Worm (Caenorhabditis elegans) whole organism, L4 larva: ENCODE results near the gene Y38F1A.8.

ENCODE experiments used
- F10B5.3 ChIP-seq: sonication (generic microtip); optimal IDR thresholded peaks from 2 replicates; lab custom pipeline; 2016; ENCODE audit warnings: mild to moderate bottlenecking, missing genetic modification characterization, missing compliant biosample characterization
- F44E2.7 ChIP-seq: fragments of 200-800 bp; sonication (Bioruptor generic); IDR thresholded peaks from 2 replicates; pipeline ENCODE4 v2.1.2; 2022; ENCODE audit warnings: missing genetic modification characterization, missing compliant biosample characterization
- T20F7.1 ChIP-seq: fragments of 200-800 bp; sonication (Bioruptor generic); optimal IDR thresholded peaks from 2 replicates; lab custom pipeline; 2018; ENCODE audit warnings: mild to moderate bottlenecking, missing genetic modification characterization, missing compliant biosample characterization
- Y105C5A.15 ChIP-seq: fragments of 200-800 bp; sonication (Bioruptor generic); IDR thresholded peaks from 2 replicates; pipeline ENCODE4 v1.3.6; 2022; ENCODE audit warnings: missing genetic modification characterization, missing compliant biosample characterization
- ZK546.5 ChIP-seq, 2 experiments: sonication (generic microtip); optimal IDR thresholded peaks; 2 replicates each; lab custom pipeline; 2017; ENCODE audit warnings: missing biosample characterization in 2 of 2, missing genetic modification characterization in 2 of 2
- aly-2 ChIP-seq: sonication (generic microtip); optimal IDR thresholded peaks from 2 replicates; lab custom pipeline; 2018; ENCODE audit warnings: missing biosample characterization, missing genetic modification characterization
- arid-1 ChIP-seq: fragments of 200-800 bp; sonication (Bioruptor generic); conservative IDR thresholded peaks from 2 replicates; pipeline ENCODE4 v1.3.6; 2022; ENCODE audit warnings: missing genetic modification reagents, missing genetic modification characterization, missing compliant biosample characterization
- ceh-62 ChIP-seq: sonication (generic microtip); optimal IDR thresholded peaks from 2 replicates; lab custom pipeline; 2017; ENCODE audit warnings: missing biosample characterization, missing genetic modification characterization
- cey-2 ChIP-seq: sonication (generic microtip); optimal IDR thresholded peaks from 3 replicates; lab custom pipeline; 2017; ENCODE audit warnings: missing genetic modification characterization, mild to moderate bottlenecking, missing compliant biosample characterization, antibody characterized with exemption, borderline replicate concordance; ENCODE audit not compliant: insufficient read depth
- ctbp-1 ChIP-seq: fragments of 200-800 bp; sonication (Bioruptor generic); IDR thresholded peaks from 2 replicates; pipeline ENCODE4 v1.3.6; 2022; ENCODE audit warnings: missing genetic modification reagents, missing genetic modification characterization, missing compliant biosample characterization
- daf-12 ChIP-seq: fragments of 150-350 bp; optimal IDR thresholded peaks from 2 replicates; lab custom pipeline; 2014; ENCODE audit warnings: missing biosample characterization, missing genetic modification reagents, missing genetic modification characterization
- daf-19 ChIP-seq: fragments of 200-800 bp; sonication (Bioruptor generic); conservative IDR thresholded peaks from 2 replicates; pipeline ENCODE4 v1.3.6; 2022; ENCODE audit warnings: missing genetic modification characterization, missing compliant biosample characterization
- daf-8 ChIP-seq: fragments of 200-800 bp; sonication (Bioruptor generic); IDR thresholded peaks from 2 replicates; pipeline ENCODE4 v1.3.6; 2022; ENCODE audit warnings: missing genetic modification characterization, missing compliant biosample characterization
- dmd-6 ChIP-seq: fragments of 200-800 bp; sonication (Bioruptor generic); IDR thresholded peaks from 2 replicates; pipeline ENCODE4 v1.3.6; 2022; ENCODE audit warnings: missing genetic modification reagents, missing genetic modification characterization, missing compliant biosample characterization
- dmd-8 ChIP-seq: fragments of 200-800 bp; sonication (Bioruptor generic); IDR thresholded peaks from 2 replicates; pipeline ENCODE4 v1.3.6; 2022; ENCODE audit warnings: missing genetic modification characterization, missing compliant biosample characterization
- dve-1 ChIP-seq: sonication (generic microtip); optimal IDR thresholded peaks from 2 replicates; lab custom pipeline; 2017; ENCODE audit warnings: antibody characterized with exemption, mild to moderate bottlenecking, missing genetic modification characterization, missing compliant biosample characterization; ENCODE audit not compliant: insufficient read depth
- fkh-10 ChIP-seq: fragments of 150-350 bp; optimal IDR thresholded peaks from 2 replicates; lab custom pipeline; 2014; ENCODE audit warnings: missing biosample characterization, missing genetic modification reagents, missing genetic modification characterization
- hlh-11 ChIP-seq: fragments of 200-800 bp; sonication (Bioruptor generic); optimal IDR thresholded peaks from 2 replicates; lab custom pipeline; 2018; ENCODE audit warnings: mild to moderate bottlenecking, missing genetic modification characterization, missing compliant biosample characterization
- hlh-30 ChIP-seq: sonication (generic microtip); optimal IDR thresholded peaks from 2 replicates; lab custom pipeline; 2017; ENCODE audit warnings: antibody characterized with exemption, mild to moderate bottlenecking, missing genetic modification characterization, missing compliant biosample characterization; ENCODE audit not compliant: insufficient read depth
- hmg-1.1 ChIP-seq: fragments of 200-800 bp; sonication (Bioruptor generic); IDR thresholded peaks from 2 replicates; pipeline ENCODE4 v1.3.6; 2022; ENCODE audit warnings: missing genetic modification reagents, missing genetic modification characterization, missing compliant biosample characterization
- jun-1 ChIP-seq: fragments of 150-350 bp; optimal IDR thresholded peaks from 2 replicates; lab custom pipeline; 2014; ENCODE audit warnings: missing biosample characterization, missing genetic modification reagents, missing genetic modification characterization
- lin-13 ChIP-seq: fragments of 150-350 bp; optimal IDR thresholded peaks from 2 replicates; lab custom pipeline; 2014; ENCODE audit warnings: missing biosample characterization, missing genetic modification reagents, missing genetic modification characterization
- lin-29 ChIP-seq: fragments of 200-800 bp; sonication (Bioruptor generic); IDR thresholded peaks from 2 replicates; pipeline ENCODE4 v1.3.6; 2022; ENCODE audit warnings: missing genetic modification reagents, missing genetic modification characterization, missing compliant biosample characterization
- lin-38 ChIP-seq: fragments of 200-800 bp; sonication (Bioruptor generic); IDR thresholded peaks from 2 replicates; pipeline ENCODE4 v1.3.6; 2022; ENCODE audit warnings: missing genetic modification reagents, missing genetic modification characterization, missing compliant biosample characterization
- lin-39 ChIP-seq: fragments of 150-350 bp; optimal IDR thresholded peaks from 2 replicates; lab custom pipeline; 2014; ENCODE audit warnings: missing biosample characterization, missing genetic modification reagents, missing genetic modification characterization
- lsy-2 ChIP-seq, 2 experiments: fragments of 150-350 bp in 1 of 2; sonication (generic microtip) in 1 of 2; optimal IDR thresholded peaks; 2 replicates each; lab custom pipeline; 2014 to 2017; ENCODE audit warnings: missing biosample characterization in 2 of 2, missing genetic modification characterization in 2 of 2
- mdl-1 ChIP-seq, 2 experiments: fragments of 150-350 bp in 1 of 2; sonication (generic microtip) in 1 of 2; optimal IDR thresholded peaks; 2 replicates each; lab custom pipeline; 2014 to 2017; ENCODE audit warnings: missing biosample characterization in 2 of 2, missing genetic modification characterization in 2 of 2
- mdt-29 ChIP-seq: fragments of 200-800 bp; sonication (Bioruptor generic); IDR thresholded peaks from 2 replicates; pipeline ENCODE4 v1.3.6; 2022; ENCODE audit warnings: missing genetic modification reagents, missing genetic modification characterization, missing compliant biosample characterization
- mes-2 ChIP-seq: sonication (generic microtip); optimal IDR thresholded peaks from 2 replicates; lab custom pipeline; 2016; ENCODE audit warnings: missing genotype, mild to moderate bottlenecking, missing genetic modification characterization, missing compliant biosample characterization; ENCODE audit not compliant: poor library complexity, severe bottlenecking
- mxl-2 ChIP-seq: fragments of 200-800 bp; sonication (Bioruptor generic); conservative IDR thresholded peaks from 2 replicates; pipeline ENCODE4 v1.3.6; 2022; ENCODE audit warnings: missing genetic modification reagents, missing genetic modification characterization, missing compliant biosample characterization
- nhr-11 ChIP-seq: fragments of 150-350 bp; optimal IDR thresholded peaks from 2 replicates; lab custom pipeline; 2014; ENCODE audit warnings: missing biosample characterization, missing genetic modification characterization
- nhr-28 ChIP-seq: fragments of 150-350 bp; optimal IDR thresholded peaks from 2 replicates; lab custom pipeline; 2014; ENCODE audit warnings: missing biosample characterization, missing genetic modification characterization
- nhr-42 ChIP-seq: fragments of 200-800 bp; sonication (Bioruptor generic); IDR thresholded peaks from 2 replicates; pipeline ENCODE4 v1.3.6; 2022; ENCODE audit warnings: missing genetic modification characterization, missing compliant biosample characterization
- nhr-48 ChIP-seq: sonication (generic microtip); optimal IDR thresholded peaks from 2 replicates; lab custom pipeline; 2016; ENCODE audit warnings: mild to moderate bottlenecking, missing genetic modification characterization, missing compliant biosample characterization
- nhr-6 ChIP-seq: fragments of 150-350 bp; optimal IDR thresholded peaks from 2 replicates; lab custom pipeline; 2014; ENCODE audit warnings: missing biosample characterization, missing genetic modification characterization
- nhr-77 ChIP-seq: fragments of 150-350 bp; optimal IDR thresholded peaks from 2 replicates; lab custom pipeline; 2014; ENCODE audit warnings: missing biosample characterization, missing genetic modification characterization
- rbr-2 ChIP-seq: sonication (generic microtip); optimal IDR thresholded peaks from 2 replicates; lab custom pipeline; 2016; ENCODE audit warnings: missing genotype, missing genetic modification characterization, missing compliant biosample characterization
- set-16 ChIP-seq: fragments of 200-800 bp; sonication (Bioruptor generic); IDR thresholded peaks from 2 replicates; pipeline ENCODE4 v1.3.6; 2022; ENCODE audit warnings: missing genetic modification reagents, missing genetic modification characterization, missing compliant biosample characterization
- skn-1 ChIP-seq: fragments of 150-350 bp; optimal IDR thresholded peaks from 2 replicates; lab custom pipeline; 2014; ENCODE audit warnings: missing biosample characterization, missing genetic modification characterization
- snpc-4 ChIP-seq: fragments of 150-350 bp; optimal IDR thresholded peaks from 2 replicates; lab custom pipeline; 2014; ENCODE audit warnings: missing biosample characterization, missing genetic modification characterization
- spr-1 ChIP-seq: sonication (generic microtip); optimal IDR thresholded peaks from 2 replicates; lab custom pipeline; 2016; ENCODE audit warnings: mild to moderate bottlenecking, missing genetic modification characterization, missing compliant biosample characterization
- spr-3 ChIP-seq: fragments of 200-800 bp; sonication (Bioruptor generic); optimal IDR thresholded peaks from 2 replicates; lab custom pipeline; 2018; ENCODE audit warnings: mild to moderate bottlenecking, missing genetic modification characterization, missing compliant biosample characterization
- tra-1 ChIP-seq: fragments of 200-800 bp; sonication (Bioruptor generic); IDR thresholded peaks from 2 replicates; pipeline ENCODE4 v1.3.6; 2022; ENCODE audit warnings: missing genetic modification reagents, missing genetic modification characterization, missing compliant biosample characterization
- unc-62 ChIP-seq, 3 experiments: fragments of 150-350 bp in 1 of 3; sonication (generic microtip); optimal IDR thresholded peaks in 2 of 3; peaks in 1 of 3; 1 replicate in 1 of 3; 2 replicates in 2 of 3; lab custom pipeline; 2014 to 2017; ENCODE audit warnings: missing biosample characterization in 3 of 3, missing genetic modification characterization in 3 of 3, missing genetic modification reagents in 3 of 3, missing genotype in 1 of 3
- zip-2 ChIP-seq: fragments of 150-350 bp; optimal IDR thresholded peaks from 2 replicates; lab custom pipeline; 2014; ENCODE audit warnings: missing biosample characterization, missing genetic modification characterization

Gene Y38F1A.8

DNA sequence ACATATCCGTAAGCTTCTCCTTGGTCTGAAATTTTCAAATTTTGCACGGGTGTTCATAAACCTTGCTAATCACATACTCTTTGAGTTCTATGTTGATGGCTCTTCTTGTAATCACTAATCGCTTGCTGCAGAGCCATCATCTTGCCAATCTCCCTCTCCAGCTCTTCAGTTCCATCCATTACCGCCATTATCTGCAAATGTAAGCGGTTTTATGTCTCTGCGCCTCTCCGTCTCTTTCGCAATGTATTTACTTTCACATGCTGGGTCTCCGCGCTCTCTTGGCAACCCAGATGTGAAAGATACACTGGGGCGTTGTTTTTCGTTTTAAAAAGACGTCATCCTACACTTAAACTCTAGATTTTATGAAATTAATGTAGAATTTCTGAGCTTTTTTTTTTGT lies 47.4 kb downstream of the Y38F1A.8 start (continued):
- TF ChIP-seq spr-3 (no peak), nhr-28 (tag; lab: Kevin White, UChicago) (peak; percentile 14), spr-1 (tag; lab: Kevin White, UChicago) (no peak), mdl-1 (tag; optimal IDR thresholded peaks at IDR 0.05; lab: Kevin White, UChicago) (peak in 1 of 2 experiments; percentile 29), T20F7.1 (GFP tag; lab: Kevin White, UChicago) (no peak), skn-1 (tag; lab: Kevin White, UChicago) (no peak), fkh-10 (no peak), hmg-1.1 (peak; percentile 49; the same call in 1 of the 2 replicates), rbr-2 (tag; lab: Kevin White, UChicago) (peak; percentile 25), arid-1 (GFP tag; lab: Robert Waterston, UW) (no peak), unc-62 (GFP tag; optimal IDR thresholded peaks at IDR 0.05 in 1 of 2; lab: Kevin White, UChicago) (no peak), unc-62 (tag; optimal IDR thresholded peaks at IDR 0.05; lab: Kevin White, UChicago) (no peak), set-16 (GFP tag; lab: Robert Waterston, UW) (no peak), dve-1 (tag; lab: Kevin White, UChicago) (peak; percentile 58), snpc-4 (tag; lab: Kevin White, UChicago) (no peak), jun-1 (tag; lab: Kevin White, UChicago) (no peak), lin-38 (GFP tag; lab: Robert Waterston, UW) (peak; percentile 29; the same call in 1 of the 2 replicates), cey-2 (tag; lab: Kevin White, UChicago) (no peak), mdt-29 (GFP tag; lab: Robert Waterston, UW) (no peak), F44E2.7 (GFP tag; lab: Robert Waterston, UW) (no peak), ctbp-1 (GFP tag; lab: Robert Waterston, UW) (no peak), nhr-6 (tag; lab: Kevin White, UChicago) (no peak), lin-13 (GFP tag; lab: Kevin White, UChicago) (no peak), lin-39 (tag; lab: Kevin White, UChicago) (no peak), daf-12 (no peak), nhr-11 (tag; lab: Kevin White, UChicago) (peak; percentile 39), nhr-42 (GFP tag; lab: Robert Waterston, UW) (no peak), nhr-77 (tag; lab: Kevin White, UChicago) (no peak), hlh-30 (tag; lab: Kevin White, UChicago) (peak; percentile 31), mxl-2 (GFP tag; lab: Robert Waterston, UW) (no peak), dmd-8 (GFP tag; lab: Robert Waterston, UW) (no peak), dmd-6 (GFP tag; lab: Robert Waterston, UW) (no peak), daf-19 (GFP tag; lab: Robert Waterston, UW) (0 out of 2 replicates have a peak, but pooled peaks have one; percentile 64), mes-2 (peak; percentile 37), ZK546.5 (tag; optimal IDR thresholded peaks at IDR 0.05; lab: Kevin White, UChicago) (no peak), Y105C5A.15 (GFP tag; lab: Robert Waterston, UW) (no peak), tra-1 (GFP tag; lab: Robert Waterston, UW) (no peak), zip-2 (no peak), lsy-2 (tag; optimal IDR thresholded peaks at IDR 0.05; lab: Kevin White, UChicago) (peak in 1 of 2 experiments; percentile 42), ceh-62 (no peak), daf-8 (no peak), F10B5.3 (tag; lab: Kevin White, UChicago) (no peak), aly-2 (tag; lab: Kevin White, UChicago) (no peak), nhr-48 (tag; lab: Kevin White, UChicago) (no peak), lin-29 (GFP tag; lab: Robert Waterston, UW) (no peak), hlh-11 (tag; lab: Kevin White, UChicago) (peak; percentile 49)
- TF ChIP-seq, all 104 proteins: peak for 14
